Worm (Caenorhabditis elegans) whole organism, midembryonic: ENCODE data around the gene ifp-1.

Source experiments
- T22C8.4 ChIP-seq: fragments of 200-800 bp; sonication (Bioruptor generic); IDR thresholded peaks from 2 replicates; pipeline ENCODE4 v1.3.6; 2022; ENCODE audit warnings: missing genetic modification characterization, missing compliant biosample characterization
- cog-1 ChIP-seq: sonication (generic microtip); optimal IDR thresholded peaks from 2 replicates; lab custom pipeline; 2016; ENCODE audit warnings: missing genetic modification characterization, missing compliant biosample characterization
- flt-1 ChIP-seq: fragments of 200-800 bp; sonication (Bioruptor generic); IDR thresholded peaks from 2 replicates; pipeline ENCODE4 v1.3.6; 2022; ENCODE audit warnings: missing genetic modification characterization, missing compliant biosample characterization
- klf-2 ChIP-seq: fragments of 200-800 bp; sonication (Bioruptor generic); conservative IDR thresholded peaks from 2 replicates; pipeline ENCODE4 v1.3.6; 2022; ENCODE audit warnings: missing genetic modification reagents, missing genetic modification characterization, missing compliant biosample characterization
- med-1 ChIP-seq: sonication (generic microtip); optimal IDR thresholded peaks from 2 replicates; lab custom pipeline; 2017; ENCODE audit warnings: missing genetic modification characterization, mild to moderate bottlenecking, missing compliant biosample characterization, antibody characterized with exemption, missing genetic modification reagents; ENCODE audit not compliant: insufficient read depth
- tab-1 ChIP-seq: fragments of 200-800 bp; sonication (Bioruptor generic); IDR thresholded peaks from 2 replicates; pipeline ENCODE4 v1.3.6; 2022; ENCODE audit warnings: missing genetic modification characterization, missing compliant biosample characterization
- ztf-29 ChIP-seq: fragments of 200-800 bp; sonication (Bioruptor generic); IDR thresholded peaks from 2 replicates; pipeline ENCODE4 v1.3.6; 2022; ENCODE audit warnings: missing genetic modification reagents, missing genetic modification characterization, missing compliant biosample characterization

DNA sequence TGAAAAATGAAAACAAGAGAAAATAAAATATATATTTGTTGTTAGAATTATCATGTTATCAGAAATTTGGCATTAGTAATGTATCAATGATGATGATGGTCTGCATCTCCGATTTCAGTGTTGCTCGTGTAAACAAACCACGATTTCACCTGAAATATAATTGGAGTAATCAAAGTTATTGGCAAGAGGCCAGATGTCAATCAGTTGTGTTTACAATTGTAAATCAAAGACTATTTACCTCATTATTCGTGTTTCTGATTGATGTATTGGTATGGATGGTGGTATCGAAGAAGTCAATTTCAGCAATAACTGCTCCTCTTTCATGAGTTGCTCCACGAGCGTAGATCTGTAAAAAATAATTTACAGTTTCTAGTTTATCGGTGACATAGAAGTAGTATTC is 4.0 kb downstream of the ifp-1 start:
- TF ChIP-seq klf-2 (no peak), T22C8.4 (GFP tag; lab: Robert Waterston, UW) (no peak), tab-1 (GFP tag; lab: Robert Waterston, UW) (no peak), cog-1 (tag; lab: Kevin White, UChicago) (no peak), flt-1 (no peak), ztf-29 (no peak), med-1 (GFP tag; lab: Kevin White, UChicago) (no peak)
